Fruit fly (Drosophila melanogaster): ENCODE measurements around the gene Pcmt.

The Pcmt gene

DNA sequence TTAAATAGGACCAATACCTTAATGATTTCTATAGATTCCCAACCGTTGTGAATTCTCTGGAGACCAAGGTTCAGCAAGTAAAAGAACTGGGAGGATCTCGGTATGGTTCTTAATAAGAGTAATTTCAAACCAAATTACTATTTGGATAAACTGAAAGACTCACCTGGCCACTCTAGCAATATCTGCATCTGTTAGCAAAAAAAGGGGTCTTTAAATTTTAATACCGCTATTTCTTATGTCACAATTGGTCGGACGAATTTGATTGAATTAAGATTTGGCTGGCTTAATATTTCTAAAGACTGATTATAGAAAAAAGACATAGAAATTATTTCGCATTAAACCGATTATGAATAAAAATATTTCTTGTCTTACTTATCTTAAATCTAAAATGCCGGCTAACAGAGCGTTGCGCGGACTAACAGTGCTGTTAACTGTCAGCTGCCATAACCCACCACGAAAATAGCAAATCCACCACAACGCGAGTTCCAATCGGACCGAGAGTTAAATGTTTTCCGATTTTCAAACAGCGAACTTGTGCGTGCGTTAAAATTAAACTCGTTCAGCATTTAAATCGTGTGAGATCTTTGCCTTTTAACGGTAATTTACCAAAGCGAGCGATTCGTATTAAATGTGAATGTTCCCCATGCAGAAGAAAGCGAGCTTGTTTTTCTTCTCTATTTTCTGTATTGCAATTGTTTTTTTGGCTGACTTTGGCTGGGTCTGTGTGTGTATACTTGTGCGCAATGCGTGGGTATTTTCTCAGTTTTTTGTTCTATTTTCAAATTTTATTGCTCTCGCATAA, 16.7 kb upstream of the Pcmt start, which contains the start of gene CRMP:
Gene CRMP (plus strand): TSS at position 474 of the 802 bp plus-strand sequence.
- TF ChIP-seq CG17801 (GFP tag; optimal IDR thresholded peaks at IDR 0.05; ENCODE audit: partially characterized antibody) = peak; percentile 74

DNA sequence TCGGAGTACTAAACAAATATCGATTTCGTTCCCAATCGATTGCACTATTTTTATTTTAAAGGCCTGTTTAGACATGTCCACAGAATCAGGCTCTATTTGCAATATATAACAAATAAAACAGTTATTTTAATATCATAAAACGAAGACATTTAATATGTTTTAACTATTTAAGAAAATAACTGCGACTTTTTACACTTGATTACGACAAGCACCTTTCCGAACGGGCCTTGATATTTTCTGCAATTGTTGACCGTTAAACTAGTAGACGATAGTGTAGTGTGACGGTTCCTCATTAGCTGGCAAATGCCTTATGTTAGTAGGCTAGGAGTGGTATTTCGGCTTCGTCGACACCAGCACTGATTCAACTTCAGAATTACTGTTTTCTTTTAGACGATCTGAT, 14.5 kb upstream of the Pcmt start, which contains the start of the genes CG2931 and Rheb:
Gene CG2931 (minus strand): TSS at position 26 of the 400 bp plus-strand sequence.
Gene Rheb (plus strand): TSS at position 332 of the 400 bp plus-strand sequence.
- TF ChIP-seq CG17801 (GFP tag; optimal IDR thresholded peaks at IDR 0.05; ENCODE audit: partially characterized antibody) = peak; percentile 65

DNA sequence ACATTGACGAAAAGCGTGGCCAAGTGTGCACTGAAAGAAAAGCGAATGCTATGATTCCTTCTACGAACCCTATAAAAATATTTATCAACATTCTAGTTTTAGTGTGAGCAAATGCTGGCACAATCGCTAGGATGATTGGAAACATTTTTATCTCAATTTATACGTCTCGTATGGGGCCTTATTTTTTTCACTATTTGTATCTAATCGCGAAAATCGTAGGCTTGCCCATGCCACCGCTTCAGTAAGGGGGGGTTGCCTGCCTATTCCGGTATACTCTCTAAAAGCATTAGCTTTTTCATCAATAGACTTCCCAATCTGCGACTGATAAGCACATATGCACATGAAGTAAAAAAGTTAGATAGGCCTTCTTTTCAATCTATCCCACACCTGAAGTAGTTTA, 11.5 kb upstream of the Pcmt start:
- TF ChIP-seq CG17801 (GFP tag; optimal IDR thresholded peaks at IDR 0.05; ENCODE audit: partially characterized antibody) = peak; percentile 75

DNA sequence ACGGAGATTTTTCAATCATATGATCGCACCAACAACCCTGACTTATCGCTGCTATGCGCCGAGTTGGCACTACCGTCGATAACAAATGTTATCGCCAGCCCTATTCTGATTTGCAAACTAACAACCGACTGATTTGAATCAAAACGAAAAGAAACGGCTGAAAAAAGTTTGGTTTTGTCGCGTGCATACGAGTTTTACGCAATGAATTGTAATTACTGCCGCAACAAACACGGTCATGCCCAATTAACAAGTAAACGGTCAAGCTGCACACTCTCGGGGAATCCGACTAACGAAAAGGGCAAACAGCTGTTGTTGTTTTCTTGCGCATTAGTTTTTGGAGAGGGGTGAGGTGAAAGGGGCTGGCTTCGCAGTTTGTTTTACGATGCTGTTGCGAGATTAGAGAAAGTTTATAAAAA, 10.7 kb upstream of the Pcmt start, which contains the start of the genes CG14671 and CG12746:
Gene CG14671 (minus strand): TSS at position 41 of the 416 bp plus-strand sequence.
Gene CG12746 (plus strand): TSS at position 91 of the 416 bp plus-strand sequence.
- no peak for TF ChIP-seq CG17801 (GFP tag; optimal IDR thresholded peaks at IDR 0.05; ENCODE audit: partially characterized antibody)

DNA sequence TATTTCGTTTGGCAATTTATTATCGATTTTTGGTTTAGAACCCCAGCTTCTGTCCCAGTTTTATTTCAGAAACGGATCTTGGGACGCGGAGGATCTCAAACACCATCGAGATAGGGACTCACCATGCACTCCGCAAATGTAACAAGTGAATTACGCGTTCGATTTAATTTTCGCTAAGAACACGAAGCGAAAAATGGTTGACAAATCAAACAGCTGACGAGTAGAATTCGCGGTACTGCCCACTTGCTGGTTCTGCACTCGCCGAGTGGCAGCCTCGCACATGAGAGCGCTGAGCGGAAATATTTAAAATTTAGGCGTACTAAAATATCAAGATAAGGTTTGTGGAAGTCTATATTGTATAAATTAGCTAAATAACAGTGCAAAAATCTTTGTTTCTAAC, 9.3 kb upstream of the Pcmt start, which contains the start of gene Pi4KIIalpha:
Gene Pi4KIIalpha (minus strand): TSS at position 233 of the 400 bp plus-strand sequence.
- no peak for TF ChIP-seq CG17801 (GFP tag; optimal IDR thresholded peaks at IDR 0.05; ENCODE audit: partially characterized antibody)

DNA sequence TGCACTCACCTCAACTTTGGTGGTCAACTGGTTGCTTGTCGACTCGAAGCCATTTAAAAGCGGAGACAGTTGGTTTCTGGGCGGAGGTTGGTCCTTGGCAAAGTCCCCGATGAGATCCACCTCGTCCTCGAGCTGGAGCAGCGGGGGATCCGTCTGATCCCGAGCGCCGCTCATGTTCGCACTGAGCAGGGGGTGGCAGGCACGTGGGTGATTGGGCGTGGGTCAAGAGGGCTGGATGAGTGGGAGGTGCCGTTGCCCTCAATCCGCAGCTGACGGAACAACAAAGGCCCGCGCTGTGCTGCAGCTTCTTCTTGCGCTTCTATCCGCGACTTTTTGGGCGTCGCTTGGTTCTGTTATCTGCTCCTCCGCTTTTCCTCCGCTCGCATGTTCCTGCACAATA, 8.8 kb upstream of the Pcmt start:
- no peak for TF ChIP-seq CG17801 (GFP tag; optimal IDR thresholded peaks at IDR 0.05; ENCODE audit: partially characterized antibody)

DNA sequence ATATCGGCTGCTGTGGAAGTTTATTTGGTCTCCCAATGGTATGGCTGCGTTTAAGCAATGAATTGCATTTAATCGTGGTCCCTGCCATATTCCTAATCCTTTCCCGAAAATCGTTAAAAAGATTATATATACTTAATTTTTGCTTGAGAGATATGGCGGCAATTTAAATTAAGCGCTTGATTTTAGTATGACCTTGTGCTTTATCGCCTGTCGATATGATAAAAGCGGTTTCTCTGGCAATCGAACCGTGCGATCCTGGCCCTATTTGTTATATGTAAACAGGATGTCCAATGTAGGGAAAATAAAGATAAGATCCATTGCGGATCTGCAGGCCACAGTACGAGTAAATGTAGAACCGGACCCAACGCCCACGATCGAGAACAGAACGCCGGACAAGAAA, 736 bp upstream of the Pcmt start, which contains the start of gene Snm1:
Gene Snm1 (plus strand): TSS at position 233 of the 400 bp plus-strand sequence.
- no peak for TF ChIP-seq CG17801 (GFP tag; optimal IDR thresholded peaks at IDR 0.05; ENCODE audit: partially characterized antibody)

DNA sequence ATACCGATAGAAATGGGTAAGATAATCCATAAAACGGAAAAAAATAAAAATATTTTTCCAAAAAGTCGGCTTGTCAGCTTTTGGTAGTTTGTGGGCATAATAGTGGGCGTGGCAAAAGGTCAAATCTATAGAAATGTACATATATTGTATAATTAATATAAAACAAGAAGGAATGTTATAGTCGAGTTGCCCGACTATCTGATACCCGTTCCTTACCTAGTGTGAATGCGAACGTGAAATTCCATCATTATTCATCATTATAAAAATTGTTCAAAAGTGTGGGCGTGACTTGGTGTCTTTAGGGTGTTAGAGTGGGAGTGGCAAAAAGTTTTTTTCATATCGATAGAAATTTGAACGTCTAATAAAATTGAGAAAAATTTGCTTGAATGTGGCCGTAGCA, 2.5 kb downstream of the Pcmt start:
- no peak for TF ChIP-seq CG17801 (GFP tag; optimal IDR thresholded peaks at IDR 0.05; ENCODE audit: partially characterized antibody)

DNA sequence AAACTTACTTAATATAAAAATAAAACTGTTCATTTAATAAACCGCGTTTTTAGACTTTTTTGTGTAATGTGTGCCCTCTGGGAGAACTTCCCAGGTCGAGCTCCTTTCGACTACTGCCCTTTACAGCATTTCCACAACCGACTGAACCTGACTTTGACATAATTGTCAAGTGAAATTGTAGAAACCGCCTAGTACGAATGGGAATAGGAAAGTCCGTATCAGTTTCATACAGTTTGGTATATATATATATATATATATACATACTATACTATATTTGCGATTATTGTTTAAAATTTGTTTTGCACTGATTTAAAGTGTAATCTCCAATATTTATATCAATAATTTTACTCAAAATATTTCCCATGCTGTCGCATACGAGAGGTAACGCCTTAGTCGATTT, 3.0 kb downstream of the Pcmt start, which contains the start of gene mia:
Gene mia (minus strand): TSS at position 101 of the 400 bp plus-strand sequence.
- no peak for TF ChIP-seq CG17801 (GFP tag; optimal IDR thresholded peaks at IDR 0.05; ENCODE audit: partially characterized antibody)

DNA sequence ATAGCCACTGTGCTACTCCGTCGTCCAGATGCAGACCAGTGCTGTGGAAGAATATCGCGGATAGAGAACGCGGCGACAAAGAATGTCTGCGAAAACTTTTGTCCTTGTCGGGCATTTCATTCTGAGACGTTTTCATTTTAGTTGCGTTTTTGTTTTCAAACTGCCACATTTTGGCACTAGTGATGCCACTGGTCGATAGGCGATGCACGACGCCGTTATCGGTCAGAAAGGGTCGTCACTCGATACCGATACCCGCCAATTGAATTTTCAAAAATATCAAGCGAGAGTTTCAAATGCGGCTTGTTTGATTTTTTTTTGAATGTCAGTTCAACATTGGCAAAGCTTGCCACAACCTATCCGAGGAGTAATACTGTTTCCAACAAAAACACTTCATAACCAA, 3.7 kb downstream of the Pcmt start:
- TF ChIP-seq CG17801 (GFP tag; optimal IDR thresholded peaks at IDR 0.05; ENCODE audit: partially characterized antibody) = no peak

DNA sequence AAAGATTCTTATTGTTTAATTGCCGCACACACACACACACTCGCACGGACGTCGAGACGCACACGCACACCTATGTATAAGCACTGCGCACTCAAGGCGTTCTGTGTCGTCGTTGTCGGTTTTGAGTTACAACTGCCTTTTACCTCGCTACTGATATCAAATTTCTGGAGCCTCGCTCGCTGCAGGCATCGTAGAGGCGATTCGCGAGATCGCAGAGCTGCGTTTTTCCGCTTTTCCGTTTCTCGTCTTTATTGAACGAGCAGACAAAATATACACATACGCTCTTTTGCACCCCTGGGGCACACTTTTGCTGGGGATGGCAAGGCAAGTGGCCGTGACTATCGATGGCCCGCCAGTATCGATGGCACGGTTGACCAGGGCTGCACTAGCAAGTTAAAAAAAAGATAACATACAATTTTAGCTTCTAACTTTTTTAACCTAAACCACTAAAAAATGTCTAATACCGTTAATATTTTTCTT, 6.6 kb downstream of the Pcmt start, which contains the start of gene CG2519:
Gene CG2519 (minus strand): TSS at position 312 of the 480 bp plus-strand sequence.
- peak; percentile 31 for TF ChIP-seq CG17801 (GFP tag; optimal IDR thresholded peaks at IDR 0.05; ENCODE audit: partially characterized antibody)

DNA sequence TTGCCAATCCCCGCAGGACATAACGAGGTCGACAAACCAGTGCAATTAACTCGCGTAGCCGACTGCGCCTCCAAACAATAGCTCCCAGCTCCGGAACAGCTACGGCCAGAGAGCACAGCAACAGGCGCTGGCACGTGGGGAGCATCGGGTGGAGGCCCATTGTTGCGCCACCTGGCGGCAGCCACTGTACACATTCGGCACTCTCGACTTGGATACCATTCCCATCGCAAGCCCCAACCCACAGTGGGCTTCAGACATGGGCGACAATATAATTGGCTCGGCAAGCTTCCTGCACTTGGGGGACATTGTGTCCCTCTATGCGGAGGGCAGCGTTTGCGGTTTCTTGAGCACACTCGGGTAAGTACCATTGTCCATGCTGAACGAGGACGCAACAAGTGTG, 26.6 kb downstream of the Pcmt start:
- TF ChIP-seq CG17801 (GFP tag; optimal IDR thresholded peaks at IDR 0.05; ENCODE audit: partially characterized antibody) = no peak

DNA sequence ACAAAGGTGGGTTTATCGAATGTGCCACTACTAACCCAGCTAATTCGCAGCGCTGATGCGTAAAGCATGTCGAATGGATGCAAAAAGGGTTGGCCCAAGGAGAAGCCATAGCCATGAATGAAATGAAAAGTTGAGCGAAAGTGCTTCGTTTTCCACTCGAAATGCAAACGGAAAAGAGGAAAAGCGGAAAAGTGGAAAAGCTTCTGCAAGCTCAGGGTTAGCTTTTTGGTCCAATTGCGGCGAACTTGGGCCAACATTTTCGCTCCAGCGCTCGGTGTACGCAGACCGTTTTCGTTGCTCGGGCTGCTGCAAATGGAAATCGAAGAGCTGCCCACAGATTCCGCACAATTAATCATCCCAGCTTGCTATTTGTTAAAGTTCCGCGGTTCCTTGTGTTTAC, 29.3 kb downstream of the Pcmt start:
- no peak for TF ChIP-seq CG17801 (GFP tag; optimal IDR thresholded peaks at IDR 0.05; ENCODE audit: partially characterized antibody)

DNA sequence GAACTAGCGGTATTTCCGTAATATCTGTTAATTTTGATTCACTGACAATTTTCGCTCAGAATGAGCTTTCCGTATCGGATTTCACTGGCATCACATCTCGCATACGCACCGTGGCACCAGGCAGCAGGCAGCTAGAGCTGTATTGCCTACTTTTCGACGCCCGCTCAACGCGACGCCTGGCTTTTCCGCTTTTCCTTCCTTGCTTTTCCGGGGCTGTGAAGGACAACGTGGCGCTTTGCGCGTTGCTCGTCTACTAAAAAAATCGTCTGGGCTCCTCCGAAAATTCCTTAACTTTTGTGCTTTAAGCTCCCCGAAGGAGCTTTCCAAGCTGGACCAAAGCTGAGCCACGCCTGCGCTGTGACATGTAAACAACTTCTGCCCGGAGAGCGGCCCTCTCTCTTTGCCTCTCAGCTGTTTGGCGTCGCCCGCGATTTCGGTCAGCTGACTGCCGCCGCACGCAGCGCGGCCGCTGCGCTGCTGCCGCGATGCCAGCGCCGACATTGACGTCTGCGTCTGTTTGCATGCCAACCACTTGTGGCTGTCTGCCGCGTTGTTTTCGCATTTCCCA, 31.0 kb downstream of the Pcmt start, which contains the start of the genes CG43845 and Nmdar1:
Gene CG43845 (minus strand): TSS at position 51 of the 568 bp plus-strand sequence.
Gene Nmdar1 (minus strand): TSS at position 259 of the 568 bp plus-strand sequence.
- TF ChIP-seq CG17801 (GFP tag; optimal IDR thresholded peaks at IDR 0.05; ENCODE audit: partially characterized antibody) = no peak

DNA sequence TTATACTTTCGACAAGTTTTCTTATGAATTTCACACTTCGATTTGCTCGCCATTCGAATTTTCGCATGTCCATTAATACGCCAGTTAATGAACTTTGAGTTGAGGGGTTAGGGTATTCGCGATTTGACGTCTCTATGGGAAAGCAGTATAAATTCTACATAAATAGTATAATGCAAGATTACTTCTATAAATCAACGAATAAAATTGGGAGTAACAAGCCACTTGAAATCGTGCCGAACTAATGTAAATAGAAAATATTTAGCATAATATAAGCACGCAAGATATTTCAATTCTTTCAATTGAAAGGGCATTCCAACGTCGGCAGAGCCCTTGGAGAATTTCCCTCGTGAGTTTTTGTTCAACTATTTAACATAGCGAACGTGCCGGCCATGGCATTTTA, 33.5 kb downstream of the Pcmt start:
- peak; percentile 58 for TF ChIP-seq CG17801 (GFP tag; optimal IDR thresholded peaks at IDR 0.05; ENCODE audit: partially characterized antibody)
